Worm (Caenorhabditis elegans): ENCODE results near the gene K03D3.5.

ce11 chrIV:16333121-16333520, 12.8 kb upstream of the K03D3.5 start:
- TF ChIP-seq sea-1 (GFP tag; conservative IDR thresholded peaks at IDR 0.05) (no peak), ama-1 (optimal IDR thresholded peaks at IDR 0.05) (no peak), ets-7 (tag; optimal IDR thresholded peaks at IDR 0.05) (no peak), tbx-37 (GFP tag; conservative IDR thresholded peaks at IDR 0.05) (no peak), flt-1 (GFP tag; IDR thresholded peaks at IDR 0.05) (no peak), ceh-13 (GFP tag; optimal IDR thresholded peaks at IDR 0.05) (no peak)
